Fruit fly (Drosophila melanogaster): ENCODE results near the gene tin.

The tin gene

DNA sequence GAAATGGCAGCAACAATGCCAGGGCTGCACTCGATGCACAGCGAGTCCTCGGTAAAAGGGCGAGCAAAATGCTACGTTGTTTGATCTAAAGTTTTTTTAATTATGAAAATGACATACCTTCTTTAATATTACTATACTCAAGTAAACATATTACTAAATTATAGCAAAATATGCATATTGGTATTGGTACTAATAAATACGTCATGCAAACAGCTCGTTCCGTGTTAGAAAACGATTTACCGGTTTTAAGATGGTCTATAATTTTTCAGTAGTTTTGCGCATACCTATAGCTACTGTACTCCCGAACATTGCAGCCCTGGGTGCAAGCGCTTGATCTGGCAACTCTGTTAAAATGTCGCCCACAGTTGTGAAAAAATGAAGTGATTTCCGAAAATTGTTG, 13.5 kb upstream of the tin start (continued):
- TF ChIP-seq CG11398 (GFP tag; optimal IDR thresholded peaks at IDR 0.05) (peak; percentile 76), Optix (GFP tag; IDR thresholded peaks at IDR 0.05) (peak; percentile 80; the same call in 2 of the 3 replicates), Neu2 (GFP tag; optimal IDR thresholded peaks at IDR 0.05; ENCODE audit: borderline replicate concordance) (peak; percentile 49), schlank (tag; optimal IDR thresholded peaks at IDR 0.05) (peak; percentile 90), Sox102F (GFP tag; optimal IDR thresholded peaks at IDR 0.05) (no peak), CG6689 (GFP tag; IDR thresholded peaks at IDR 0.05) (peak; percentile 94), CG9817 (tag; optimal IDR thresholded peaks at IDR 0.05) (peak; percentile 98), ewg (GFP tag; optimal IDR thresholded peaks at IDR 0.05) (peak; percentile 90), Hmr (GFP tag; optimal IDR thresholded peaks at IDR 0.05) (peak; percentile 97), Oaz (GFP tag; IDR thresholded peaks at IDR 0.05) (peak; percentile 87), CG9437 (GFP tag; optimal IDR thresholded peaks at IDR 0.05) (peak; percentile 91), Fer1 (GFP tag; optimal IDR thresholded peaks at IDR 0.05) (peak; percentile 94), tup (GFP tag; optimal IDR thresholded peaks at IDR 0.05) (peak; percentile 79), hb (GFP tag; IDR thresholded peaks at IDR 0.05; ENCODE audit: partially characterized antibody) (no peak), Myb (GFP tag; optimal IDR thresholded peaks at IDR 0.05) (peak; percentile 81), ssp (GFP tag; IDR thresholded peaks at IDR 0.05) (peak; percentile 88), abd-A (tag; optimal IDR thresholded peaks at IDR 0.05) (no peak), her (GFP tag; optimal IDR thresholded peaks at IDR 0.05) (peak; percentile 83), HmgZ (tag; optimal IDR thresholded peaks at IDR 0.05) (peak; percentile 97), Fer3 (tag; optimal IDR thresholded peaks at IDR 0.05) (peak; percentile 95), Mrtf (GFP tag; IDR thresholded peaks at IDR 0.05) (peak; percentile 92), CG14965 (GFP tag; optimal IDR thresholded peaks at IDR 0.05; ENCODE audit: borderline replicate concordance) (no peak), kay (GFP tag; optimal IDR thresholded peaks at IDR 0.05) (peak; percentile 93), danr (GFP tag; IDR thresholded peaks at IDR 0.05) (peak; percentile 90), slbo (GFP tag; IDR thresholded peaks at IDR 0.05) (peak; percentile 97), CG12219 (GFP tag; optimal IDR thresholded peaks at IDR 0.05) (peak; percentile 84), CG15696 (tag; optimal IDR thresholded peaks at IDR 0.05) (peak; percentile 95)

DNA sequence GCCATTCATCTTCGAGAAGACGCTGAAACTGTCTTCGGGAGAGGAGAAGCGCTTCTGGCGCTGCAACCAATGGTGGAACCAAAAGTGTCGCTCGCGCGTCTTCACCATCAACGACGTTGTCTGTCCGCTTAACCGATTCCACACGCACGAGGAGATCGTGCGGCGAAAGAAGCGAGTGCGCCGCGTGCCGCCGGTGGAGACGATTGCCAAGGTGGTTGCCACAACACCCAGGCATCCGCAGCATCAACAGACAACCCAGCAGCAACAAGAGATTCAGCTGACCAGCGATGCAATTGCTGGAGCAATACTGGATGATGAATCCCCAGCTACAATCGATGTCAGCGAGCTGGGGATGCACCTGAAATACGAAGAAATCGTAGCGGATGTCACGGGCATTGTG, 10.3 kb upstream of the tin start:
- no peak for TF ChIP-seq crp (GFP tag; optimal IDR thresholded peaks at IDR 0.05)
- TF ChIP-seq p53 (GFP tag; optimal IDR thresholded peaks at IDR 0.05) = no peak
- TF ChIP-seq Dref (GFP tag; IDR thresholded peaks at IDR 0.05) = 0 out of 2 replicates have a peak, but pooled peaks have one; percentile 29
- TF ChIP-seq CG7357 (GFP tag; IDR thresholded peaks at IDR 0.05) = no peak
- peak; percentile 65 for TF ChIP-seq ato (GFP tag; IDR thresholded peaks at IDR 0.05; ENCODE audit: partially characterized antibody)
- peak; percentile 9; the same call in 1 of the 2 replicates for TF ChIP-seq peb (GFP tag; IDR thresholded peaks at IDR 0.05)
- TF ChIP-seq Camta (GFP tag; optimal IDR thresholded peaks at IDR 0.05) = no peak
- TF ChIP-seq CG11093 (GFP tag; IDR thresholded peaks at IDR 0.05) = peak; percentile 69; the same call in 2 of the 3 replicates
- no peak for TF ChIP-seq jumu (GFP tag; optimal IDR thresholded peaks at IDR 0.05)
- no peak for TF ChIP-seq Sry-β (GFP tag; optimal IDR thresholded peaks at IDR 0.05)
- TF ChIP-seq CG11504 (tag; optimal IDR thresholded peaks at IDR 0.05) = no peak
- no peak for TF ChIP-seq ERR (GFP tag; optimal IDR thresholded peaks at IDR 0.05)
- no peak for TF ChIP-seq lov (optimal IDR thresholded peaks at IDR 0.05)
- 0 out of 3 replicates have a peak, but pooled peaks have one; percentile 43 for TF ChIP-seq lov (GFP tag; IDR thresholded peaks at IDR 0.05)
- no peak for TF ChIP-seq trh (GFP tag; optimal IDR thresholded peaks at IDR 0.05)
- 0 out of 3 replicates have a peak, but pooled peaks have one; percentile 26 for TF ChIP-seq hb (GFP tag; IDR thresholded peaks at IDR 0.05; ENCODE audit: partially characterized antibody)
- TF ChIP-seq dan (GFP tag; IDR thresholded peaks at IDR 0.05) = 0 out of 2 replicates have a peak, but pooled peaks have one; percentile 13
- TF ChIP-seq ase (GFP tag; IDR thresholded peaks at IDR 0.05) = 0 out of 3 replicates have a peak, but pooled peaks have one; percentile 6
- TF ChIP-seq CG32772 (GFP tag; IDR thresholded peaks at IDR 0.05) = 0 out of 2 replicates have a peak, but pooled peaks have one; percentile 7
- TF ChIP-seq CG9817 (tag; optimal IDR thresholded peaks at IDR 0.05) = no peak
- 0 out of 3 replicates have a peak, but pooled peaks have one; percentile 40 for TF ChIP-seq mld (GFP tag; IDR thresholded peaks at IDR 0.05; ENCODE audit: partially characterized antibody)
- no peak for TF ChIP-seq CG34224 (GFP tag; IDR thresholded peaks at IDR 0.05; ENCODE audit: partially characterized antibody)
- peak; percentile 66; the same call in 2 of the 3 replicates for TF ChIP-seq CG11456 (GFP tag; IDR thresholded peaks at IDR 0.05)
- 0 out of 3 replicates have a peak, but pooled peaks have one; percentile 30 for TF ChIP-seq zfh1 (GFP tag; IDR thresholded peaks at IDR 0.05)
- peak; percentile 18; the same call in 1 of the 2 replicates for TF ChIP-seq lmd (GFP tag; IDR thresholded peaks at IDR 0.05)

All from whole organism, embryonic.